Worm (Caenorhabditis elegans) whole organism, L4 larva: ENCODE results near the gene inpp-1.

Experiments
- dve-1 ChIP-seq: sonication (generic microtip); optimal IDR thresholded peaks from 2 replicates; lab custom pipeline; 2017; ENCODE audit warnings: antibody characterized with exemption, mild to moderate bottlenecking, missing genetic modification characterization, missing compliant biosample characterization; ENCODE audit not compliant: insufficient read depth
- snpc-4 ChIP-seq: fragments of 150-350 bp; optimal IDR thresholded peaks from 2 replicates; lab custom pipeline; 2014; ENCODE audit warnings: missing biosample characterization, missing genetic modification characterization
- spr-3 ChIP-seq: fragments of 200-800 bp; sonication (Bioruptor generic); optimal IDR thresholded peaks from 2 replicates; lab custom pipeline; 2018; ENCODE audit warnings: mild to moderate bottlenecking, missing genetic modification characterization, missing compliant biosample characterization

ce11 chrIV:10795678-10796077 lies 22.0 kb upstream of the inpp-1 start:
- TF ChIP-seq dve-1 (peak; percentile 82), spr-3 (GFP tag; lab: Kevin White, UChicago) (no peak), snpc-4 (tag; lab: Kevin White, UChicago) (no peak)
